Worm (Caenorhabditis elegans): ENCODE data around the gene sri-78.
"Not testable (repeated sequence)": the region's sequence is repeated elsewhere in the genome, so short reads cannot be mapped to it uniquely, and the experiment has no call there.

Gene sri-78

DNA sequence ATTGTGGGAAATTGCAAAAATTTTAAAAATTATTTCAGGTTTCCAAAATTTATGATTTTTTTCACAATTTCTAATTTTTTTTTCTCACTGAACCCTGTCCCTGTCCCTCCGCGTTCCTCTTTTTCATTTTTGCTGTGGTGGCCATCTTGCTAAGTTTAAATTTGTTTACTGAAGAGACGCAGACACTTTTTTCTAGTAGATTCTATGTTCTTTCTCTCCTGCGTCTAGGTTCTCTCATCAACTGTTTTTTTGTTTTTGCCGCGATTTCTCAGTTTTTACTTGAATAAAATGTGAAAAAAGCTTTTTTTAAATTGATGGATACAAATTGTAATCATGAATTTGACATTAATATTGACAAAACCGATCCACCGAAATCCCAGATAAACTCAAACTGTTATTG is 24.3 kb downstream of the sri-78 start, which contains the start of gene ZC239.6:
Gene ZC239.6 (plus strand): TSS at position 381 of the 400 bp plus-strand sequence.
- TF ChIP-seq hlh-30 (tag; optimal IDR thresholded peaks at IDR 0.05; ENCODE audit: insufficient read depth), result peak; percentile 9
- no peak for TF ChIP-seq snpc-1.2 (GFP tag; IDR thresholded peaks at IDR 0.05)
- no peak for TF ChIP-seq pha-4 (GFP tag; IDR thresholded peaks at IDR 0.05)
- TF ChIP-seq pha-4 (tag; optimal IDR thresholded peaks at IDR 0.05), result peak; percentile 22
- peak; percentile 35 for TF ChIP-seq hlh-11 (tag; optimal IDR thresholded peaks at IDR 0.05)
- TF ChIP-seq rbr-2 (tag; optimal IDR thresholded peaks at IDR 0.05), result peak; percentile 32
- TF ChIP-seq daf-16 (GFP tag; optimal IDR thresholded peaks at IDR 0.05), result peak in 1 of 2 experiments; percentile 68
- no peak for TF ChIP-seq daf-16 (tag; optimal IDR thresholded peaks at IDR 0.05)
- TF ChIP-seq F44E2.7 (GFP tag; IDR thresholded peaks at IDR 0.05), result no peak
- no peak for TF ChIP-seq sdz-12 (GFP tag; optimal IDR thresholded peaks at IDR 0.05)
- TF ChIP-seq hmg-1.1 (GFP tag; IDR thresholded peaks at IDR 0.05), result 0 out of 2 replicates have a peak, but pooled peaks have one; percentile 22

DNA sequence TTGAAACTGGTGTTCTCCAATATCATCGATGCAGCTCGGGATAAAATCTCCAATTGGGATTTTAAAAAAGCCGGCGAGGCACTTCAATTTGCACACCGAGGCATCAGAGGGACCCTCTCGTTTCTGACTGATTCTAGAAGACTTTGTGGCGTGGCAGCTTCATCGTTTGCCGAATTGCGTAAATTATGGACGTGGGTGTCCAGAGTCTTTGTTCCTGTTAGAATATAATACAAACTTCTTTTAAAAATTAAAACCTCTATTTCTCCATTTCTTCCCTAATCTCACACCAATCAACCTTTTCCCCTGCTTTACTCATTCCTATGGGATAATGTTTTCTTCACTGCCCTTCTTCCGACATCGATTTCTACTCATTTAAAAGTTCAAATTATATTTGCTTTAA is 25.4 kb downstream of the sri-78 start, which contains the start of gene ZC239.5:
Gene ZC239.5 (plus strand): TSS at position 301 of the 400 bp plus-strand sequence.
- TF ChIP-seq ceh-44 (GFP tag; IDR thresholded peaks at IDR 0.05) (no peak), ceh-32 (tag; optimal IDR thresholded peaks at IDR 0.05; ENCODE audit: poor library complexity) (no peak), unc-62 (GFP tag; optimal IDR thresholded peaks at IDR 0.05 in 1 of 2) (peak in 1 of 2 experiments; percentile 56), unc-62 (tag; optimal IDR thresholded peaks at IDR 0.05) (no peak), D1046.2 (GFP tag; IDR thresholded peaks at IDR 0.05) (0 out of 2 replicates have a peak, but pooled peaks have one; percentile 12)

DNA sequence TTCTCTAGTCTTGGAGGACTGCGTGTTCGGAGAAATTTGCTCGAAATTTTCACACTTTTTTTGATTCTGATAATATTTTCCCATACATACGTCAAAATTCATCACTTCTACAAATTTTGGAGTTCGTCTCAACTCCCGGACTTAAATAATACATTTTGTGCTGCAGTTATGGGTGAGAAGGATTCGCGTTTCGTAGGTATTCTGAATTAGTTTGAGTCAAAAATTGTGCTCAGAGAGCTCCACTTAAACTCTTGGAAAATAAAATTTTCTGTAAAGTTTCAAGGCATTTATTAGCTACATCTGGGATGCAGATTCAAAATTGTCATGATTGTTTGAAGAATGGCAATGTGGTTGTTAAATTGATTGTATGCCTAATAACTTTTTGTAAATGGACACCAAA is 28.9 kb downstream of the sri-78 start, which contains the start of gene ZC239.4:
Gene ZC239.4 (plus strand): TSS at position 301 of the 400 bp plus-strand sequence.
- TF ChIP-seq unc-62 (GFP tag; optimal IDR thresholded peaks at IDR 0.05 in 1 of 2) (no peak), unc-62 (tag; optimal IDR thresholded peaks at IDR 0.05) (no peak), daf-8 (GFP tag; IDR thresholded peaks at IDR 0.05) (no peak), Y48G9A.11 (GFP tag; IDR thresholded peaks at IDR 0.05) (no peak)

DNA sequence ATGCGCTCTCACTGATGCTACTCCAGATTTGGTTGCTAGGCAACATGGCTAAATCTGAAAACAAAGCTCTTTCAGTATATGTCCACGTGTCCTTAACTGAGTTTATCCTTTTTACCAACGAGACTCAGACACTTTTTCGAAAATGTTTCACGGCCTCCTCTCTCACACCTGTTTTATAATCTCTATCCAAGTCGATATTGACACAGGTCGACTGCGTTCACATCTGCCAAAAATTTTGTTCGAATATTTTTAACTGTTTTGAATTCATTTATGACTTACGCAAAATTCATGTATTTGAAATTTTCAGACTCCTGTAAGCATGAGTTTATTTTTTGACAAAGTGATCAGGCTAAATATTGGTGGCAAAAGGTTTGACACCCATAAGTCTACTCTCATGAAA is 30.8 kb downstream of the sri-78 start, which contains the start of gene ZC239.3:
Gene ZC239.3 (plus strand): TSS at position 301 of the 400 bp plus-strand sequence.
- not testable (repeated sequence) for TF ChIP-seq unc-39 (tag; optimal IDR thresholded peaks at IDR 0.05); zfp-2 (tag; optimal IDR thresholded peaks at IDR 0.05); set-16 (GFP tag; IDR thresholded peaks at IDR 0.05)

DNA sequence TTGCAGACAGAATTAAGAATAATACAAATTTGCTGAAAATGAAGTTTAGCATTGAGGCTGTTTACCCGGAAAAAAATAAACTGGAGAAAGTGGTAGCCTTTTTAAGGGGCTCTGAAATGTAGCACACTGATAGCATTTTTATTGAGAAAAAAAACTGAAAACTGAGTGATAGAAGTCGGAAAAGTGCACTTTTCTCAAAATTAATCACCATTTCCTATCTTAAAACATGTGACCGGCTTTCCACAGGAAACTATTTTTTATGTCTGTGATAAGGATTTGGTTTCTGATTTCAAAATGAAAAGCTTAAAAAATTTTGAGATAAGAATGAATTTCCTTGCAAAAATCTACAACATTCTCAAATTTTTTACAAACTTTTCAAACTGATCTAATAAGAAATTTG is 35.8 kb downstream of the sri-78 start, which contains the start of gene ZC239.22:
Gene ZC239.22 (minus strand): TSS at position 101 of the 400 bp plus-strand sequence.
- TF ChIP-seq aha-1 (tag) (peak; percentile 21), ZK546.5 (tag; optimal IDR thresholded peaks at IDR 0.05) (no peak)

DNA sequence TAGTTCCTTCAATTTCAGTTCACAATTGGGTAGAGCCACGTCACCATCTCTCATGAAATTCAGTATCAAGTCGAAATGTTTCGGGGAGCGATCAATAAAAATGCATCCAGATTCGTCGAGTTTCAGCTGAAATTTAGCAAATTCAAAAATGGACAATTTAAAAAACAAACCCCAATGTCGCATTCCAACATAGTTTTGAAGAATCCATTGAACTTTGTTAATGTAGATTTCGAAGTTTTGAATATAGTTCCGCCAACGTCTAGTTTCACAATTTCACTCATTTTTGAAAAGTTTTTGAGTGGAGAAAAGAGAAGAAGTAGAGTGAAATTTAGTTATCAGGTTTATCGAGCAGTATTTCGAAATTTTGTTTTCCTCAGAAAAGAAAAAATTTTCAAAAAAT is 36.8 kb downstream of the sri-78 start, which contains the start of gene ZC239.14:
Gene ZC239.14 (minus strand): TSS at position 305 of the 400 bp plus-strand sequence.
- TF ChIP-seq ctbp-1 (GFP tag; IDR thresholded peaks at IDR 0.05), result no peak
- TF ChIP-seq nhr-6 (tag; optimal IDR thresholded peaks at IDR 0.05), result no peak
- TF ChIP-seq ceh-20 (GFP tag; IDR thresholded peaks at IDR 0.05), result no peak
- peak; percentile 91 for TF ChIP-seq aha-1 (tag)
- no peak for TF ChIP-seq madf-5 (GFP tag; IDR thresholded peaks at IDR 0.05)
- no peak for TF ChIP-seq ztf-11 (tag; optimal IDR thresholded peaks at IDR 0.05)

DNA sequence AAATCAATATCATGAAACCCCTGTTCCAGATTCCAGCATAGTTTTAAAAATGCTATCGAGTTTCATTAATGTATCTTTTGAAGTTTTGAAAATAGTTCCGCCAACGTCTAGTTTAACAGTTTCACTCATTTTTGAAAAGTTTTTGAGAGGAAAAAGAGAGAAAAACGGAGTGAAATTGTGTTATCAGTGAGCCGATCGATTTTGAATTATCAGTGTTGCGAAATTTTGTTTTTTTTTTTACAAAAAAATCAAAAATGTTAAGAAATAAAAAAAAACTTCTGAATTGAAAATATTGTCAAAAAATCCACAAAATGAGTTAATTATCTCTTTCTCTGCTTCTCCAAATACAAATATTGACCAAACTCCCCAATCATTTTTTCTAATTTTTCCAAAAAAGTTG is 37.7 kb downstream of the sri-78 start, which contains the start of gene ZC239.13:
Gene ZC239.13 (minus strand): TSS at position 154 of the 400 bp plus-strand sequence.
- no peak for TF ChIP-seq dmd-6 (GFP tag; IDR thresholded peaks at IDR 0.05)
- TF ChIP-seq pqm-1 (tag; optimal IDR thresholded peaks at IDR 0.05), result peak; percentile 26
